Fruit fly (Drosophila melanogaster): ENCODE results near the gene CG42259.

The CG42259 gene

DNA sequence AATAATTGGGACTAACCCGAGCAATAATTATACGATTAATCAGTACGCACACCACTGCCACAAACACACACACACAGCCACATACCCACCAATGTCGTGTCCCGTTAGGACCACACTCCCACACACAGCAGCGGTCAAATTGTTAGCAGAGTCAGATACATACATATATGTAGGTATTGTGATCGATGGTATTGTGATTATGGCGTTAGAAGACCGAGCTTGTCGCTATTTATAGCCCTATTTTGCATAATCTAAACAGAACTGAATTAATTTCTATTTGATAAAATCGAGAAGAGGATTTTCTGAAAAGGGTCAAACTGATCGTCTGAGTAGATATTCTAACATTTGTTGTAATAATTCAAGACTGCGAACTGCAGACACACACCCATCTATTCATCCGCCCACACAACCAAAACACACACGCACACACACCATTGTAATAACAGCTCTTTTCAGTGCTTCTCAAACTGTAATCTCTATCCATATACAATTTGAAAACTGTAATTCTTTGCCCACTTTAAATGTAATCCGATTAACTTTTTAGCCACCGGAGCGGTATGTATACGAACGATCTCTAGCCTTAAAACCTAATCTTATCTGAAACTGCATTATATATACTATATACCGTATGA lies 4.5 kb upstream of the CG42259 start:
- peak; percentile 35 for TF ChIP-seq fru (GFP tag; optimal IDR thresholded peaks at IDR 0.05)
- TF ChIP-seq ey (GFP tag; optimal IDR thresholded peaks at IDR 0.05), result peak; percentile 31
- TF ChIP-seq pan (optimal IDR thresholded peaks at IDR 0.05), result no peak
- peak; percentile 23 for TF ChIP-seq rgr (GFP tag; optimal IDR thresholded peaks at IDR 0.05)
- TF ChIP-seq h (GFP tag; optimal IDR thresholded peaks at IDR 0.05), result peak; percentile 40
- peak; percentile 17 for TF ChIP-seq Jra (GFP tag; optimal IDR thresholded peaks at IDR 0.05)
- TF ChIP-seq Mio (GFP tag; optimal IDR thresholded peaks at IDR 0.05), result no peak
- peak; percentile 33 for TF ChIP-seq Myc (optimal IDR thresholded peaks at IDR 0.05)
- TF ChIP-seq OdsH (GFP tag; optimal IDR thresholded peaks at IDR 0.05), result peak; percentile 40
- no peak for TF ChIP-seq Sp1 (GFP tag; optimal IDR thresholded peaks at IDR 0.05)
- no peak for TF ChIP-seq lola (GFP tag; optimal IDR thresholded peaks at IDR 0.05)
- TF ChIP-seq foxo (GFP tag; optimal IDR thresholded peaks at IDR 0.05), result peak in 1 of 2 experiments; percentile 52
- no peak for TF ChIP-seq HLH106 (tag; optimal IDR thresholded peaks at IDR 0.05)
- TF ChIP-seq br (GFP tag; optimal IDR thresholded peaks at IDR 0.05), result no peak

DNA sequence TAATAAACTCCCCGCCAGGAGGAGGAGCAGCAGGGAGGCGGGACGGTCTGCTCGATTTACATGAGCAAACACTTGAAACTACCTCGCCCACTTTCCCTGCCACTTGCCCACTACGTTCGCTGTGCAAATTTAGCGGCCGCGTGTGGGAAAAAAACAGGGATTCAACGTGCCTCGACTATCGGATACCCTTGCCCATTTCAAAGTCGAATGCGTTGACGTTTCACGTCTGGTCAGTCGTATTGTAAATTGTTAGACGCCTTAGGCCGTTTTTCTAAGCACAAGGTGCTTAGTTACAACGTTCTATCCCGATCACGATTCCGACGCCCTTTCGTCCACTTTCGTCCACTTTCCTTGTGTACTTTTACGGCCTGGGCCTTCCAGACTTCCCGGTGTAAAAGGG lies 1.7 kb downstream of the CG42259 start:
- TF ChIP-seq jim (GFP tag; optimal IDR thresholded peaks at IDR 0.05) (no peak), woc (GFP tag; optimal IDR thresholded peaks at IDR 0.05) (no peak), CrebA (GFP tag; optimal IDR thresholded peaks at IDR 0.05; ENCODE audit: borderline replicate concordance) (no peak), Rel (GFP tag; optimal IDR thresholded peaks at IDR 0.05) (no peak), Rel (tag; optimal IDR thresholded peaks at IDR 0.05) (no peak), sv (GFP tag; optimal IDR thresholded peaks at IDR 0.05) (no peak), rgr (GFP tag; optimal IDR thresholded peaks at IDR 0.05) (no peak), CG32264 (GFP tag; optimal IDR thresholded peaks at IDR 0.05) (no peak), Hnf4 (GFP tag; optimal IDR thresholded peaks at IDR 0.05) (no peak), h (GFP tag; optimal IDR thresholded peaks at IDR 0.05) (no peak), dl (GFP tag; optimal IDR thresholded peaks at IDR 0.05; ENCODE audit: insufficient read depth in 1 of 2, partially characterized antibody in 2 of 2) (no peak), psq (GFP tag; optimal IDR thresholded peaks at IDR 0.05) (no peak), Jra (GFP tag; optimal IDR thresholded peaks at IDR 0.05) (no peak), Abd-B (GFP tag; optimal IDR thresholded peaks at IDR 0.05) (no peak), CG9705 (GFP tag; optimal IDR thresholded peaks at IDR 0.05) (no peak), Hr78 (GFP tag; optimal IDR thresholded peaks at IDR 0.05) (no peak), brk (GFP tag; optimal IDR thresholded peaks at IDR 0.05) (no peak), Hr83 (GFP tag; optimal IDR thresholded peaks at IDR 0.05; ENCODE audit: poor library complexity, severe bottlenecking) (no peak), Sp1 (GFP tag; optimal IDR thresholded peaks at IDR 0.05) (no peak)

DNA sequence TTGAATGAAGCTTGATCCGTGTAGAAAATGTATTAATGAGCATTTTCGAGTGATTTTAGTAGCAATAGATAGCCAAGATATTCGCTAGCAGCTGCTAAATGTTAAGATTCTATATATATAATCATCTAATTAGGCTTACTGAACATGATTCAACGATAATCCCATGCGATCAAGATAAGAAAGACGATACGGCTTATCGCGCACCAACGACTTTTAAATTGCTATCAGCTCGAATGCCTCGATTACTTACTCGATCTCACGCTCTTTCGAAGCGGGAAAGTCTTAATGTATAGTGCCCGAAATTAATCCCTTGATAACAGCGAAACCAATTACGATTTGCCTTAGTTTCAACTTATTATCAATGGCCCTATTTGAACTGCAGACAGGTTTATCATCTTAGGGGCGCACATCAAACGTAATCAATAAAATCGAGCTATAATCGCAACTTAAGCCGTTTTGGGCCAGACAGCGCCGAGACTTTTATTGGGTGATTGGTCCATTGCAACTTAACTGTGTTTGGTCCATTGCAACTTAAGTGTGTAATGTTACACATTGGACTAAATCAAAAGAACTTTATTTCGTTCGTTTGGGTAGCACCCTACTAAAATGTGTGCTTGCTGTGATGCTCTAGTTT lies 4.7 kb downstream of the CG42259 start:
- TF ChIP-seq CG32264 (GFP tag; optimal IDR thresholded peaks at IDR 0.05) (no peak), rgr (GFP tag; optimal IDR thresholded peaks at IDR 0.05) (no peak), woc (GFP tag; optimal IDR thresholded peaks at IDR 0.05) (no peak), dmrt93B (GFP tag; optimal IDR thresholded peaks at IDR 0.05) (no peak), Jra (GFP tag; optimal IDR thresholded peaks at IDR 0.05) (no peak), h (GFP tag; optimal IDR thresholded peaks at IDR 0.05) (no peak), Myc (optimal IDR thresholded peaks at IDR 0.05) (no peak), sv (GFP tag; optimal IDR thresholded peaks at IDR 0.05) (no peak), N (GFP tag; optimal IDR thresholded peaks at IDR 0.05) (no peak), dl (GFP tag; optimal IDR thresholded peaks at IDR 0.05; ENCODE audit: insufficient read depth in 1 of 2, partially characterized antibody in 2 of 2) (no peak), Hnf4 (GFP tag; optimal IDR thresholded peaks at IDR 0.05) (no peak), Vsx2 (GFP tag; optimal IDR thresholded peaks at IDR 0.05; ENCODE audit: partially characterized antibody) (no peak), foxo (GFP tag; optimal IDR thresholded peaks at IDR 0.05) (no peak), brk (GFP tag; optimal IDR thresholded peaks at IDR 0.05) (no peak), ey (GFP tag; optimal IDR thresholded peaks at IDR 0.05) (no peak), CrebA (GFP tag; optimal IDR thresholded peaks at IDR 0.05; ENCODE audit: borderline replicate concordance) (no peak), br (GFP tag; optimal IDR thresholded peaks at IDR 0.05) (no peak), pan (optimal IDR thresholded peaks at IDR 0.05) (no peak), usp (GFP tag; optimal IDR thresholded peaks at IDR 0.05) (no peak)

DNA sequence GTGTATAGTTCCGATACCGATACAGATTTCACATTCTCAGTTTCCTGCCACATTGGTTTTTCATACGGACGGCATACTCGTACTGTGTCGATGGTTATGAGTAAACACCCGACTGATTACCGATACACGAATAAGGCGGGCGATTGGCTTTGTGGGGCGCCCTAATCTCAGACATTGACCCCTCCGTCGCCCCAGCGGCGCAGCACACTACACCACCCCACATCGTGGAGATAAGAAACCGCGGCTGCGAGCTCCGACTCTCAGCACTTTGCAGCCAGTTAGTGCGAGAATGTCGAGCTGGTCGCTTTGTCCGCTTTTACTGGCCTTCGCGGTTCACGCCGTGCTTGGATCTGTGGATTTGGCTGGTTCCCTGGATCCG lies 5.2 kb downstream of the CG42259 start, which contains the start of gene CG14629:
CG14629 (plus strand) TSS at position 275 of the 379 bp plus-strand sequence.
- TF ChIP-seq Dif (GFP tag; optimal IDR thresholded peaks at IDR 0.05; ENCODE audit: partially characterized antibody) (peak; percentile 62), h (GFP tag; optimal IDR thresholded peaks at IDR 0.05) (peak; percentile 2), foxo (GFP tag; optimal IDR thresholded peaks at IDR 0.05) (peak in 1 of 2 experiments; percentile 5), Hnf4 (GFP tag; optimal IDR thresholded peaks at IDR 0.05) (peak; percentile 41), sage (GFP tag; optimal IDR thresholded peaks at IDR 0.05) (no peak), Myc (optimal IDR thresholded peaks at IDR 0.05) (no peak), br (GFP tag; optimal IDR thresholded peaks at IDR 0.05) (peak; percentile 4), psq (GFP tag; optimal IDR thresholded peaks at IDR 0.05) (no peak), Vsx2 (GFP tag; optimal IDR thresholded peaks at IDR 0.05; ENCODE audit: partially characterized antibody) (peak; percentile 11), ey (GFP tag; optimal IDR thresholded peaks at IDR 0.05) (no peak), rgr (GFP tag; optimal IDR thresholded peaks at IDR 0.05) (peak; percentile 44), fru (GFP tag; optimal IDR thresholded peaks at IDR 0.05) (peak; percentile 18), dl (GFP tag; optimal IDR thresholded peaks at IDR 0.05; ENCODE audit: insufficient read depth in 1 of 2, partially characterized antibody in 2 of 2) (peak in 1 of 2 experiments; percentile 39), Hr83 (GFP tag; optimal IDR thresholded peaks at IDR 0.05; ENCODE audit: poor library complexity, severe bottlenecking) (peak; percentile 12), dsf (GFP tag; optimal IDR thresholded peaks at IDR 0.05; ENCODE audit: borderline replicate concordance) (no peak), usp (GFP tag; optimal IDR thresholded peaks at IDR 0.05) (no peak), Rel (GFP tag; optimal IDR thresholded peaks at IDR 0.05) (no peak), Rel (tag; optimal IDR thresholded peaks at IDR 0.05) (peak; percentile 66), Abd-B (GFP tag; optimal IDR thresholded peaks at IDR 0.05) (no peak)

Data from whole organism, wandering third instar larva.